Fruit fly (Drosophila melanogaster) whole organism, embryonic: ENCODE data around the gene CG7381.

Experiments
- Antp ChIP-seq: fragments of 200-800 bp; sonication (Bioruptor generic); optimal IDR thresholded peaks from 3 replicates; lab custom pipeline; 2016; ENCODE audit warnings: missing biosample characterization, missing genetic modification characterization
- Bgb ChIP-seq: fragments of 200-800 bp; sonication (Bioruptor generic); IDR thresholded peaks from 2 replicates; pipeline ENCODE4 v1.3.6; 2022; ENCODE audit warnings: missing biosample characterization, missing genetic modification characterization; ENCODE audit not compliant: partially characterized antibody
- CG10321 ChIP-seq: fragments of 200-800 bp; sonication (Bioruptor generic); IDR thresholded peaks from 2 replicates; pipeline ENCODE4 v1.3.6; 2022; ENCODE audit warnings: missing biosample characterization, missing genetic modification characterization
- CG10979 ChIP-seq: fragments of 200-800 bp; sonication (Bioruptor generic); optimal IDR thresholded peaks from 2 replicates; lab custom pipeline; 2018; ENCODE audit warnings: missing biosample characterization, mild to moderate bottlenecking, missing genetic modification characterization, moderate library complexity
- CG12391 ChIP-seq: fragments of 200-800 bp; sonication (Bioruptor generic); optimal IDR thresholded peaks from 3 replicates; lab custom pipeline; 2018; ENCODE audit warnings: missing biosample characterization, mild to moderate bottlenecking, missing genetic modification characterization, moderate library complexity
- CG12744 ChIP-seq: fragments of 200-800 bp; sonication (Bioruptor generic); optimal IDR thresholded peaks from 2 replicates; lab custom pipeline; 2016; ENCODE audit warnings: missing biosample characterization, missing genetic modification characterization
- CG13296 ChIP-seq: fragments of 200-800 bp; sonication (Bioruptor generic); optimal IDR thresholded peaks from 3 replicates; lab custom pipeline; 2018; ENCODE audit warnings: missing biosample characterization, mild to moderate bottlenecking, missing genetic modification characterization
- CG13894 ChIP-seq: fragments of 200-800 bp; sonication (Bioruptor generic); optimal IDR thresholded peaks from 3 replicates; lab custom pipeline; 2018; ENCODE audit warnings: missing biosample characterization, mild to moderate bottlenecking, missing genetic modification characterization, moderate library complexity
- CG14965 ChIP-seq: fragments of 200-800 bp; sonication (Bioruptor generic); optimal IDR thresholded peaks from 2 replicates; lab custom pipeline; 2016; ENCODE audit warnings: missing biosample characterization, missing genetic modification characterization, borderline replicate concordance
- CG15479 ChIP-seq: fragments of 200-800 bp; sonication (Bioruptor generic); optimal IDR thresholded peaks from 3 replicates; lab custom pipeline; 2019; ENCODE audit warnings: missing biosample characterization, mild to moderate bottlenecking, missing genetic modification characterization, moderate library complexity
- CG15601 ChIP-seq: fragments of 200-800 bp; sonication (Bioruptor generic); optimal IDR thresholded peaks from 3 replicates; lab custom pipeline; 2019; ENCODE audit warnings: missing biosample characterization, mild to moderate bottlenecking, missing genetic modification characterization, moderate library complexity
- CG17359 ChIP-seq: fragments of 200-800 bp; sonication (Bioruptor generic); optimal IDR thresholded peaks from 3 replicates; lab custom pipeline; 2018; ENCODE audit warnings: missing biosample characterization, mild to moderate bottlenecking, missing genetic modification characterization, moderate library complexity
- CG2202 ChIP-seq: fragments of 200-800 bp; sonication (Bioruptor generic); optimal IDR thresholded peaks from 2 replicates; lab custom pipeline; 2018; ENCODE audit warnings: missing biosample characterization, mild to moderate bottlenecking, missing genetic modification characterization
- CG7271 ChIP-seq: fragments of 200-800 bp; sonication (Bioruptor generic); optimal IDR thresholded peaks from 2 replicates; lab custom pipeline; 2018; ENCODE audit warnings: missing biosample characterization, mild to moderate bottlenecking, missing genetic modification characterization, moderate library complexity
- CG7839 ChIP-seq: fragments of 200-800 bp; sonication (Bioruptor generic); optimal IDR thresholded peaks from 3 replicates; lab custom pipeline; 2018; ENCODE audit warnings: missing biosample characterization, mild to moderate bottlenecking, missing genetic modification characterization, moderate library complexity
- Drgx ChIP-seq: fragments of 200-800 bp; sonication (Bioruptor generic); IDR thresholded peaks from 2 replicates; pipeline ENCODE4 v1.3.6; 2022; ENCODE audit warnings: missing biosample characterization, missing genetic modification characterization
- E2f1 ChIP-seq: fragments of 200-800 bp; sonication (Bioruptor generic); IDR thresholded peaks from 2 replicates; pipeline ENCODE4 v1.3.6; 2022; ENCODE audit warnings: missing biosample characterization, missing genetic modification characterization
- H2.0 ChIP-seq: fragments of 200-800 bp; sonication (Bioruptor generic); IDR thresholded peaks from 2 replicates; pipeline ENCODE4 v1.3.6; 2022; ENCODE audit warnings: missing biosample characterization, missing genetic modification characterization
- HLH4C ChIP-seq: fragments of 200-800 bp; sonication (Bioruptor generic); IDR thresholded peaks from 3 replicates; pipeline ENCODE4 v1.3.6; 2022; ENCODE audit warnings: missing biosample characterization, missing genetic modification characterization; ENCODE audit not compliant: partially characterized antibody
- HmgD ChIP-seq: fragments of 200-800 bp; sonication (Bioruptor generic); optimal IDR thresholded peaks from 3 replicates; lab custom pipeline; 2016; ENCODE audit warnings: missing biosample characterization, missing genetic modification characterization
- Hr51 ChIP-seq, 2 experiments: fragments of 200-800 bp; sonication (Bioruptor generic); optimal IDR thresholded peaks; 2 replicates in 1 of 2; 3 replicates in 1 of 2; lab custom pipeline; 2016 to 2018; ENCODE audit warnings: missing biosample characterization in 2 of 2, missing genetic modification characterization in 2 of 2, mild to moderate bottlenecking in 1 of 2, moderate library complexity in 1 of 2
- Hr78 ChIP-seq, 2 experiments: fragments of 200-800 bp in 1 of 2; fragments of >200 bp in 1 of 2; sonication (Bioruptor generic) in 1 of 2; optimal IDR thresholded peaks; 2 replicates each; lab custom pipeline; 2017 to 2019; ENCODE audit warnings: missing biosample characterization in 2 of 2, missing genetic modification characterization in 2 of 2, mild to moderate bottlenecking in 1 of 2, moderate library complexity in 1 of 2
- Myb ChIP-seq: fragments of 200-800 bp; sonication (Bioruptor generic); optimal IDR thresholded peaks from 2 replicates; lab custom pipeline; 2016; ENCODE audit warnings: missing biosample characterization, missing genetic modification characterization
- Nf-YA ChIP-seq: fragments of 200-800 bp; sonication (Bioruptor generic); IDR thresholded peaks from 2 replicates; pipeline ENCODE4 v1.3.6; 2022; ENCODE audit warnings: missing biosample characterization, missing genetic modification characterization
- Oaz ChIP-seq: fragments of 200-800 bp; sonication (Bioruptor generic); IDR thresholded peaks from 2 replicates; pipeline ENCODE4 v1.3.6; 2022; ENCODE audit warnings: missing biosample characterization, missing genetic modification characterization
- Pdp1 ChIP-seq, 2 experiments: fragments of 200-800 bp; sonication (Bioruptor generic); optimal IDR thresholded peaks; 3 replicates each; lab custom pipeline; 2016; ENCODE audit warnings: missing biosample characterization in 2 of 2, missing genetic modification characterization in 2 of 2, mild to moderate bottlenecking in 1 of 2, moderate library complexity in 1 of 2
- Rfx ChIP-seq: fragments of 200-800 bp; sonication (Bioruptor generic); IDR thresholded peaks from 2 replicates; pipeline ENCODE4 v1.3.6; 2022; ENCODE audit warnings: missing biosample characterization, missing genetic modification characterization
- Sry-β ChIP-seq: fragments of 200-800 bp; sonication (Bioruptor generic); optimal IDR thresholded peaks from 2 replicates; lab custom pipeline; 2018; ENCODE audit warnings: missing biosample characterization, mild to moderate bottlenecking, missing genetic modification characterization, moderate library complexity
- Trl ChIP-seq, 3 experiments: fragments of >200 bp in 2 of 3; fragments of 200-800 bp in 1 of 3; sonication (Bioruptor generic) in 1 of 3; optimal IDR thresholded peaks; 2 replicates in 1 of 3; 3 replicates in 2 of 3; lab custom pipeline; 2016 to 2017; ENCODE audit warnings: missing biosample characterization in 1 of 3, missing genetic modification characterization in 1 of 3
- Xrp1 ChIP-seq: fragments of 200-800 bp; sonication (Bioruptor generic); IDR thresholded peaks from 2 replicates; pipeline ENCODE4 v1.3.6; 2022; ENCODE audit warnings: missing biosample characterization, missing genetic modification characterization
- abd-A ChIP-seq: fragments of 200-800 bp; sonication (Bioruptor generic); optimal IDR thresholded peaks from 3 replicates; lab custom pipeline; 2019; ENCODE audit warnings: missing biosample characterization, mild to moderate bottlenecking, missing genetic modification characterization, moderate library complexity
- caup ChIP-seq: fragments of 200-800 bp; sonication (Bioruptor generic); optimal IDR thresholded peaks from 3 replicates; lab custom pipeline; 2017; ENCODE audit warnings: missing biosample characterization, mild to moderate bottlenecking, missing genetic modification characterization, moderate library complexity; ENCODE audit not compliant: severe bottlenecking
- cg ChIP-seq: fragments of 200-800 bp; sonication (Bioruptor generic); optimal IDR thresholded peaks from 3 replicates; lab custom pipeline; 2019; ENCODE audit warnings: missing biosample characterization, mild to moderate bottlenecking, missing genetic modification characterization, moderate library complexity
- dan ChIP-seq: fragments of 200-800 bp; sonication (Bioruptor generic); IDR thresholded peaks from 2 replicates; pipeline ENCODE4 v1.3.6; 2022; ENCODE audit warnings: missing biosample characterization, missing genetic modification characterization
- dmrt11E ChIP-seq: fragments of 200-800 bp; sonication (Bioruptor generic); optimal IDR thresholded peaks from 3 replicates; lab custom pipeline; 2018; ENCODE audit warnings: missing biosample characterization, mild to moderate bottlenecking, missing genetic modification characterization, moderate library complexity
- ems ChIP-seq: fragments of 200-800 bp; sonication (Bioruptor generic); optimal IDR thresholded peaks from 3 replicates; lab custom pipeline; 2016; ENCODE audit warnings: missing biosample characterization, missing genetic modification characterization
- exex ChIP-seq: fragments of 200-800 bp; sonication (Bioruptor generic); optimal IDR thresholded peaks from 4 replicates; lab custom pipeline; 2018; ENCODE audit warnings: missing biosample characterization, mild to moderate bottlenecking, missing genetic modification characterization, moderate library complexity
- hbn ChIP-seq: fragments of 200-800 bp; sonication (Bioruptor generic); IDR thresholded peaks from 2 replicates; pipeline ENCODE4 v1.3.6; 2022; ENCODE audit warnings: missing biosample characterization, missing genetic modification characterization; ENCODE audit not compliant: partially characterized antibody
- kah ChIP-seq: fragments of 200-800 bp; sonication (Bioruptor generic); optimal IDR thresholded peaks from 2 replicates; lab custom pipeline; 2018; ENCODE audit warnings: missing biosample characterization, mild to moderate bottlenecking, missing genetic modification characterization
- pb ChIP-seq: fragments of 200-800 bp; sonication (Bioruptor generic); optimal IDR thresholded peaks from 3 replicates; lab custom pipeline; 2016; ENCODE audit warnings: missing biosample characterization, missing genetic modification characterization
- pita ChIP-seq: fragments of 200-800 bp; sonication (Bioruptor generic); optimal IDR thresholded peaks from 2 replicates; lab custom pipeline; 2017; ENCODE audit warnings: missing biosample characterization, mild to moderate bottlenecking, missing genetic modification characterization
- pum ChIP-seq: fragments of 200-800 bp; sonication (Bioruptor generic); optimal IDR thresholded peaks from 2 replicates; lab custom pipeline; 2016; ENCODE audit warnings: missing biosample characterization, missing genetic modification characterization
- ranshi ChIP-seq: fragments of 200-800 bp; sonication (Bioruptor generic); IDR thresholded peaks from 2 replicates; pipeline ENCODE4 v1.3.6; 2022; ENCODE audit warnings: missing biosample characterization, missing genetic modification characterization
- sens ChIP-seq: fragments of 200-800 bp; sonication (Bioruptor generic); peaks from one replicate; lab custom pipeline; 2016; ENCODE audit warnings: missing biosample characterization, missing genetic modification characterization
- seq ChIP-seq: fragments of 200-800 bp; sonication (Bioruptor generic); IDR thresholded peaks from 2 replicates; pipeline ENCODE4 v1.3.6; 2022; ENCODE audit warnings: missing biosample characterization, missing genetic modification characterization
- stwl ChIP-seq: fragments of 200-800 bp; sonication (Bioruptor generic); optimal IDR thresholded peaks from 3 replicates; lab custom pipeline; 2018; ENCODE audit warnings: missing biosample characterization, mild to moderate bottlenecking, missing genetic modification characterization, moderate library complexity
- tll ChIP-seq, 2 experiments: fragments of 200-800 bp in 1 of 2; fragments of >200 bp in 1 of 2; sonication (Bioruptor generic) in 1 of 2; optimal IDR thresholded peaks; 2 replicates each; lab custom pipeline; 2017 to 2019; ENCODE audit warnings: missing biosample characterization in 2 of 2, missing genetic modification characterization in 2 of 2, mild to moderate bottlenecking in 1 of 2, moderate library complexity in 1 of 2

CG7381 gene

DNA sequence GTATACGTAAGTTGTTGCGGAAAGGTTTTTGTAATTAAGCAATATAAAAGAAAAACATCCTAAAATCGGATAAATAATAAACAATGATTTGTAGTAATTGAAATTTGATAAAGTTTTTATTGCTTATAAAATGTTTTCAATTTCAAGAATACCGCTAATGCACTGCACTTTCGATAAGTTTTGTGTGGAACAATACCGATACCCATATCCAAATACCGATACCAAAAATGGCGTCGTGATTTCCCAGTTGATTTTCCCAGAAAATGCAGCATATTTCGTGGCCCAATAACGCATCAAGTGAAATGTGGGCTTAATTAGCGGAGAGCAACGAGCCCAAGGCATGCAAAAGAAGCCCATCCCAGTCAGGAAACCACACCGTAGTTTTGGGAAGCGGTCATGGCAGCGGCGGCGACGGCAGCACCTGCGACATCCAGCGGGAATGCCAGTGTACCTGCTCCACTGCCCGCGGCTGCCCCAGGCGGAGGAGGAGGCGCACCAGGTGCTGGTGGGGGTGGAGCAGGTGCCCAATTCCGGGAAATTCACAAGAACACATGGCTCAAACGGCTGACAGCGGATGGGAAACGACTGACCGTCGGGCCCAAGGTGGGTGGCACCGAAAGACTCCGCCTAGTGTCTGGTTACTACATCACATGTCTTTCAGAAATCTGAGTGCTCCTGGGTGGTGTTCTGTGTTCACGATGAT, 8.7 kb upstream of the CG7381 start, which contains the start of gene CG31342 (continued):
- TF ChIP-seq CG13894 (tag; lab: Kevin White, UChicago) (no peak), pum (GFP tag; lab: Kevin White, UChicago) (no peak), cg (GFP tag; lab: Kevin White, UChicago) (no peak), Drgx (GFP tag; lab: Robert Waterston, UW) (0 out of 2 replicates have a peak, but pooled peaks have one; percentile 28), Sry-β (GFP tag; lab: Kevin White, UChicago) (no peak), kah (GFP tag; lab: Kevin White, UChicago) (no peak), pita (GFP tag; lab: Kevin White, UChicago) (no peak), H2.0 (GFP tag; lab: Robert Waterston, UW) (no peak), CG10979 (tag; lab: Kevin White, UChicago) (peak; percentile 61), E2f1 (GFP tag; lab: Robert Waterston, UW) (no peak), Xrp1 (GFP tag; lab: Robert Waterston, UW) (peak; percentile 55; the same call in 1 of the 2 replicates), Oaz (GFP tag; lab: Robert Waterston, UW) (no peak), tll (GFP tag; optimal IDR thresholded peaks at IDR 0.05; lab: Kevin White, UChicago) (no peak), CG14965 (GFP tag; lab: Kevin White, UChicago) (no peak), CG15601 (tag; lab: Kevin White, UChicago) (peak; percentile 56), CG12744 (GFP tag; lab: Kevin White, UChicago) (no peak), HLH4C (no peak; the same call in 1 of the 3 replicates), CG17359 (tag; lab: Kevin White, UChicago) (peak; percentile 55), sens (GFP tag; lab: Kevin White, UChicago) (peak; percentile 94), CG7839 (tag; lab: Kevin White, UChicago) (no peak), ems (GFP tag; lab: Kevin White, UChicago) (no peak), caup (no peak), abd-A (tag; lab: Kevin White, UChicago) (no peak), hbn (GFP tag; lab: Robert Waterston, UW) (peak; percentile 60), CG7271 (tag; lab: Kevin White, UChicago) (peak; percentile 50), pb (GFP tag; lab: Kevin White, UChicago) (no peak), Myb (no peak), stwl (tag; lab: Kevin White, UChicago) (peak; percentile 69), Nf-YA (GFP tag; lab: Robert Waterston, UW) (0 out of 2 replicates have a peak, but pooled peaks have one; percentile 12), CG10321 (GFP tag; lab: Robert Waterston, UW) (no peak), HmgD (peak; percentile 5), Antp (GFP tag; lab: Kevin White, UChicago) (no peak), Hr51 (GFP tag; optimal IDR thresholded peaks at IDR 0.05; lab: Kevin White, UChicago) (no peak), exex (tag; lab: Kevin White, UChicago) (no peak), dmrt11E (tag; lab: Kevin White, UChicago) (peak; percentile 54), Bgb (GFP tag; lab: Robert Waterston, UW) (peak; percentile 76), Hr78 (GFP tag; optimal IDR thresholded peaks at IDR 0.05; lab: Kevin White, UChicago) (no peak), dan (GFP tag; lab: Robert Waterston, UW) (no peak), ranshi (GFP tag; lab: Robert Waterston, UW) (peak; percentile 40; the same call in 1 of the 2 replicates), seq (GFP tag; lab: Robert Waterston, UW) (no peak), CG2202 (tag; lab: Kevin White, UChicago) (peak; percentile 2), CG12391 (tag; lab: Kevin White, UChicago) (peak; percentile 72), Trl (optimal IDR thresholded peaks at IDR 0.05; lab: Kevin White, UChicago) (no peak), Trl (GFP tag; optimal IDR thresholded peaks at IDR 0.05; lab: Kevin White, UChicago) (no peak), CG15479 (GFP tag; lab: Kevin White, UChicago) (no peak), Rfx (peak; percentile 37; the same call in 1 of the 2 replicates), CG13296 (GFP tag; lab: Kevin White, UChicago) (peak; percentile 48), Pdp1 (GFP tag; optimal IDR thresholded peaks at IDR 0.05; lab: Kevin White, UChicago) (peak in 1 of 2 experiments; percentile 31)
